Worm (Caenorhabditis elegans): ENCODE data around the gene cept-1.

DNA sequence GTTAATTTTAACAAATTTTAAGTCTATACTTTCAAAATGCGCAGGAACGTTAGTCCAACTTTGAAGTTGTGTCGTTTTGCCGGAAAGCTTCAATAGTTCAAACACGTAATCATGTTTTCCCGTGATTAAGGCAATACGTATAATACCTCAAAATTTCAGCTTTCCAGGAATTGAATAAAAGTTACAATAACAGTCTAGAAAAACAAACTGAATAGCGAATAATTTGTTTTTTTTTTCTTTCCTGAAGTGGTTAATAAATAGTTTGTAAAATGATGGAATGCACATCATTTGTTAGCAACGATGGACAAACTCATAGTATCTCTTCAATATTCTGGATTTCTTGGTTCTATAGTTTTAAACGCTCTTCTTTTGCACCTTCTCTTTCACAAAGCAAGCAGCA lies 28.2 kb downstream of the cept-1 start, which contains the start of gene str-123:
- no peak for TF ChIP-seq blmp-1 (tag; optimal IDR thresholded peaks at IDR 0.05)
- no peak for TF ChIP-seq lin-32 (GFP tag; optimal IDR thresholded peaks at IDR 0.05)
- no peak for TF ChIP-seq ztf-11 (tag; optimal IDR thresholded peaks at IDR 0.05)
- no peak for TF ChIP-seq ceh-43 (GFP tag; optimal IDR thresholded peaks at IDR 0.05)
- TF ChIP-seq hlh-1 (tag; optimal IDR thresholded peaks at IDR 0.05): no peak
